Worm (Caenorhabditis elegans) whole organism, mixed stage, embryonic: ENCODE data around the gene nhr-258.
A peak's percentile ranks its signal among the peaks of the same experiment; 100 is the strongest.

Source experiments
- blmp-1 ChIP-seq: fragments of 150-350 bp; optimal IDR thresholded peaks from 2 replicates; lab custom pipeline; 2014; ENCODE audit warnings: missing biosample characterization, missing genetic modification characterization
- ces-1 ChIP-seq: fragments of 150-350 bp; optimal IDR thresholded peaks from 2 replicates; lab custom pipeline; 2014; ENCODE audit warnings: missing biosample characterization, missing genetic modification reagents, missing genetic modification characterization
- elt-3 ChIP-seq: fragments of 150-350 bp; optimal IDR thresholded peaks from 2 replicates; lab custom pipeline; 2014; ENCODE audit warnings: missing biosample characterization, missing genetic modification characterization
- nhr-12 ChIP-seq: fragments of 150-350 bp; optimal IDR thresholded peaks from 2 replicates; lab custom pipeline; 2014; ENCODE audit warnings: missing biosample characterization, missing genetic modification characterization
- nhr-2 ChIP-seq: fragments of 150-350 bp; optimal IDR thresholded peaks from 2 replicates; lab custom pipeline; 2014; ENCODE audit warnings: missing biosample characterization, missing genetic modification characterization
- sptf-1 ChIP-seq: sonication (generic microtip); optimal IDR thresholded peaks from 2 replicates; lab custom pipeline; 2017; ENCODE audit warnings: mild to moderate bottlenecking, missing genetic modification characterization, moderate library complexity, missing compliant biosample characterization
- tbx-8 ChIP-seq: fragments of 200-800 bp; sonication (Bioruptor generic); optimal IDR thresholded peaks from 2 replicates; lab custom pipeline; 2018; ENCODE audit warnings: mild to moderate bottlenecking, missing genetic modification characterization, moderate library complexity, missing compliant biosample characterization
- unc-120 ChIP-seq: sonication (generic microtip); optimal IDR thresholded peaks from 2 replicates; lab custom pipeline; 2017; ENCODE audit warnings: missing genetic modification characterization, missing compliant biosample characterization; ENCODE audit not compliant: poor library complexity, severe bottlenecking
- unc-62 ChIP-seq: fragments of 150-350 bp; optimal IDR thresholded peaks from 2 replicates; lab custom pipeline; 2014; ENCODE audit warnings: missing biosample characterization, missing genetic modification reagents, missing genetic modification characterization
- ztf-11 ChIP-seq: fragments of 150-350 bp; optimal IDR thresholded peaks from 2 replicates; lab custom pipeline; 2014; ENCODE audit warnings: missing biosample characterization, missing genetic modification characterization

- TF ChIP-seq unc-62 (no peak), unc-120 (tag; lab: Kevin White, UChicago) (no peak), ces-1 (GFP tag; lab: Kevin White, UChicago) (peak; percentile 75), ztf-11 (tag; lab: Kevin White, UChicago) (no peak), sptf-1 (no peak), nhr-2 (no peak), tbx-8 (GFP tag; lab: Kevin White, UChicago) (no peak), elt-3 (tag; lab: Kevin White, UChicago) (no peak), blmp-1 (tag; lab: Kevin White, UChicago) (no peak), nhr-12 (no peak)
Observed at ce11 chrIV:8019772-8020496, 24.8 kb upstream of the nhr-258 start, which contains the start of gene dnc-4.
